Worm (Caenorhabditis elegans) whole organism, L4 larva: Measurements from ENCODE around the gene K03A11.4.
A peak's percentile ranks its signal among the peaks of the same experiment; 100 is the strongest.

Experiments
- F10B5.3 ChIP-seq: sonication (generic microtip); optimal IDR thresholded peaks from 2 replicates; lab custom pipeline; 2016; ENCODE audit warnings: mild to moderate bottlenecking, missing genetic modification characterization, missing compliant biosample characterization
- F26F4.8 ChIP-seq: fragments of 200-800 bp; sonication (Bioruptor generic); conservative IDR thresholded peaks from 2 replicates; pipeline ENCODE4 v1.3.6; 2022; ENCODE audit warnings: missing genetic modification characterization, missing compliant biosample characterization
- F37D6.2 ChIP-seq: sonication (generic microtip); optimal IDR thresholded peaks from 2 replicates; lab custom pipeline; 2016; ENCODE audit warnings: mild to moderate bottlenecking, missing genetic modification characterization, missing compliant biosample characterization
- F44E2.7 ChIP-seq: fragments of 200-800 bp; sonication (Bioruptor generic); IDR thresholded peaks from 2 replicates; pipeline ENCODE4 v2.1.2; 2022; ENCODE audit warnings: missing genetic modification characterization, missing compliant biosample characterization
- F49E8.2 ChIP-seq: sonication (generic microtip); optimal IDR thresholded peaks from 2 replicates; lab custom pipeline; 2016; ENCODE audit warnings: missing compliant biosample characterization, mild to moderate bottlenecking, missing genetic modification characterization, borderline replicate concordance
- Y105C5A.15 ChIP-seq: fragments of 200-800 bp; sonication (Bioruptor generic); IDR thresholded peaks from 2 replicates; pipeline ENCODE4 v1.3.6; 2022; ENCODE audit warnings: missing genetic modification characterization, missing compliant biosample characterization
- Y48G9A.11 ChIP-seq: fragments of 200-800 bp; sonication (Bioruptor generic); IDR thresholded peaks from 2 replicates; pipeline ENCODE4 v1.3.6; 2022; ENCODE audit warnings: missing genetic modification reagents, missing genetic modification characterization, missing compliant biosample characterization
- attf-4 ChIP-seq: sonication (generic microtip); optimal IDR thresholded peaks from 3 replicates; lab custom pipeline; 2017; ENCODE audit warnings: missing biosample characterization, missing genetic modification characterization
- ceh-20 ChIP-seq: fragments of 200-800 bp; sonication (Bioruptor generic); IDR thresholded peaks from 2 replicates; pipeline ENCODE4 v1.3.6; 2022; ENCODE audit warnings: missing genetic modification reagents, missing genetic modification characterization, missing compliant biosample characterization
- ceh-44 ChIP-seq: fragments of 200-800 bp; sonication (Bioruptor generic); IDR thresholded peaks from 2 replicates; pipeline ENCODE4 v1.3.6; 2022; ENCODE audit warnings: missing genetic modification reagents, missing genetic modification characterization, missing compliant biosample characterization
- ces-1 ChIP-seq: fragments of 150-350 bp; sonication (generic microtip); optimal IDR thresholded peaks from 4 replicates; lab custom pipeline; 2014; ENCODE audit warnings: missing biosample characterization, missing genetic modification reagents, missing genetic modification characterization
- cey-2 ChIP-seq: sonication (generic microtip); optimal IDR thresholded peaks from 3 replicates; lab custom pipeline; 2017; ENCODE audit warnings: missing genetic modification characterization, mild to moderate bottlenecking, missing compliant biosample characterization, antibody characterized with exemption, borderline replicate concordance; ENCODE audit not compliant: insufficient read depth
- ctbp-1 ChIP-seq: fragments of 200-800 bp; sonication (Bioruptor generic); IDR thresholded peaks from 2 replicates; pipeline ENCODE4 v1.3.6; 2022; ENCODE audit warnings: missing genetic modification reagents, missing genetic modification characterization, missing compliant biosample characterization
- daf-16 ChIP-seq, 3 experiments: sonication (generic microtip); optimal IDR thresholded peaks; 2 replicates each; lab custom pipeline; 2016 to 2017; ENCODE audit warnings: missing genetic modification characterization in 3 of 3, missing genetic modification reagents in 3 of 3, mild to moderate bottlenecking in 2 of 3, missing compliant biosample characterization in 2 of 3, missing biosample characterization in 1 of 3, moderate library complexity in 1 of 3
- daf-8 ChIP-seq: fragments of 200-800 bp; sonication (Bioruptor generic); IDR thresholded peaks from 2 replicates; pipeline ENCODE4 v1.3.6; 2022; ENCODE audit warnings: missing genetic modification characterization, missing compliant biosample characterization
- dmd-6 ChIP-seq: fragments of 200-800 bp; sonication (Bioruptor generic); IDR thresholded peaks from 2 replicates; pipeline ENCODE4 v1.3.6; 2022; ENCODE audit warnings: missing genetic modification reagents, missing genetic modification characterization, missing compliant biosample characterization
- duxl-1 ChIP-seq: sonication (generic microtip); optimal IDR thresholded peaks from 2 replicates; lab custom pipeline; 2016; ENCODE audit warnings: mild to moderate bottlenecking, missing genetic modification characterization, moderate library complexity, missing compliant biosample characterization; ENCODE audit not compliant: poor library complexity
- dve-1 ChIP-seq: sonication (generic microtip); optimal IDR thresholded peaks from 2 replicates; lab custom pipeline; 2017; ENCODE audit warnings: antibody characterized with exemption, mild to moderate bottlenecking, missing genetic modification characterization, missing compliant biosample characterization; ENCODE audit not compliant: insufficient read depth
- fkh-10 ChIP-seq: fragments of 150-350 bp; optimal IDR thresholded peaks from 2 replicates; lab custom pipeline; 2014; ENCODE audit warnings: missing biosample characterization, missing genetic modification reagents, missing genetic modification characterization
- hlh-11 ChIP-seq: fragments of 200-800 bp; sonication (Bioruptor generic); optimal IDR thresholded peaks from 2 replicates; lab custom pipeline; 2018; ENCODE audit warnings: mild to moderate bottlenecking, missing genetic modification characterization, missing compliant biosample characterization
- jun-1 ChIP-seq: fragments of 150-350 bp; optimal IDR thresholded peaks from 2 replicates; lab custom pipeline; 2014; ENCODE audit warnings: missing biosample characterization, missing genetic modification reagents, missing genetic modification characterization
- lin-15B ChIP-seq: fragments of 150-350 bp; sonication (generic microtip); optimal IDR thresholded peaks from 3 replicates; lab custom pipeline; 2014; ENCODE audit warnings: missing biosample characterization, missing genetic modification characterization
- lin-29 ChIP-seq: fragments of 200-800 bp; sonication (Bioruptor generic); IDR thresholded peaks from 2 replicates; pipeline ENCODE4 v1.3.6; 2022; ENCODE audit warnings: missing genetic modification reagents, missing genetic modification characterization, missing compliant biosample characterization
- lin-39 ChIP-seq: fragments of 150-350 bp; optimal IDR thresholded peaks from 2 replicates; lab custom pipeline; 2014; ENCODE audit warnings: missing biosample characterization, missing genetic modification reagents, missing genetic modification characterization
- lir-3 ChIP-seq: sonication (generic microtip); optimal IDR thresholded peaks from 2 replicates; lab custom pipeline; 2016; ENCODE audit warnings: mild to moderate bottlenecking, missing genetic modification characterization, missing compliant biosample characterization
- madf-9 ChIP-seq: fragments of 200-800 bp; sonication (Bioruptor generic); conservative IDR thresholded peaks from 2 replicates; pipeline ENCODE4 v1.3.6; 2022; ENCODE audit warnings: missing genetic modification reagents, missing genetic modification characterization, missing compliant biosample characterization
- mep-1 ChIP-seq: fragments of 150-350 bp; sonication (generic microtip); optimal IDR thresholded peaks from 3 replicates; lab custom pipeline; 2014; ENCODE audit warnings: missing biosample characterization, missing genetic modification characterization
- mxl-2 ChIP-seq: fragments of 200-800 bp; sonication (Bioruptor generic); conservative IDR thresholded peaks from 2 replicates; pipeline ENCODE4 v1.3.6; 2022; ENCODE audit warnings: missing genetic modification reagents, missing genetic modification characterization, missing compliant biosample characterization
- nhr-111 ChIP-seq: fragments of 200-800 bp; sonication (Bioruptor generic); optimal IDR thresholded peaks from 2 replicates; lab custom pipeline; 2018; ENCODE audit warnings: mild to moderate bottlenecking, missing genetic modification characterization, missing compliant biosample characterization
- nhr-28 ChIP-seq: fragments of 150-350 bp; optimal IDR thresholded peaks from 2 replicates; lab custom pipeline; 2014; ENCODE audit warnings: missing biosample characterization, missing genetic modification characterization
- nhr-48 ChIP-seq: sonication (generic microtip); optimal IDR thresholded peaks from 2 replicates; lab custom pipeline; 2016; ENCODE audit warnings: mild to moderate bottlenecking, missing genetic modification characterization, missing compliant biosample characterization
- php-3 ChIP-seq: fragments of 200-800 bp; sonication (Bioruptor generic); IDR thresholded peaks from 2 replicates; pipeline ENCODE4 v1.3.6; 2022; ENCODE audit warnings: missing genetic modification reagents, missing genetic modification characterization, missing compliant biosample characterization
- rbr-2 ChIP-seq: sonication (generic microtip); optimal IDR thresholded peaks from 2 replicates; lab custom pipeline; 2016; ENCODE audit warnings: missing genotype, missing genetic modification characterization, missing compliant biosample characterization
- tra-1 ChIP-seq: fragments of 200-800 bp; sonication (Bioruptor generic); IDR thresholded peaks from 2 replicates; pipeline ENCODE4 v1.3.6; 2022; ENCODE audit warnings: missing genetic modification reagents, missing genetic modification characterization, missing compliant biosample characterization
- unc-130 ChIP-seq: sonication (generic microtip); optimal IDR thresholded peaks from 2 replicates; lab custom pipeline; 2016; ENCODE audit warnings: missing genetic modification reagents, missing genetic modification characterization, missing compliant biosample characterization
- zag-1 ChIP-seq: fragments of 150-350 bp; optimal IDR thresholded peaks from 2 replicates; lab custom pipeline; 2014; ENCODE audit warnings: missing biosample characterization, missing genetic modification characterization
- zip-11 ChIP-seq: fragments of 200-800 bp; sonication (Bioruptor generic); IDR thresholded peaks from 2 replicates; pipeline ENCODE4 v1.3.6; 2022; ENCODE audit warnings: missing genetic modification characterization, missing compliant biosample characterization

Gene K03A11.4

ce11 chrX:13121104-13121503 lies 43.1 kb downstream of the K03A11.4 start (continued):
- TF ChIP-seq F49E8.2 (tag; lab: Kevin White, UChicago) (no peak), tra-1 (GFP tag; lab: Robert Waterston, UW) (peak; percentile 79), lin-39 (tag; lab: Kevin White, UChicago) (no peak)

- TF ChIP-seq Y105C5A.15 (GFP tag; lab: Robert Waterston, UW) (no peak), jun-1 (tag; lab: Kevin White, UChicago) (no peak), F44E2.7 (no peak), duxl-1 (tag; lab: Kevin White, UChicago) (no peak), ceh-44 (GFP tag; lab: Robert Waterston, UW) (no peak), nhr-28 (tag; lab: Kevin White, UChicago) (no peak), Y48G9A.11 (GFP tag; lab: Robert Waterston, UW) (no peak), zag-1 (tag; lab: Kevin White, UChicago) (no peak), ctbp-1 (GFP tag; lab: Robert Waterston, UW) (no peak), lir-3 (no peak), fkh-10 (no peak), lin-15B (tag; lab: Kevin White, UChicago) (no peak), F10B5.3 (tag; lab: Kevin White, UChicago) (no peak), mep-1 (tag; lab: Kevin White, UChicago) (no peak), hlh-11 (tag; lab: Kevin White, UChicago) (no peak), F26F4.8 (GFP tag; lab: Robert Waterston, UW) (no peak), mxl-2 (no peak), lin-29 (GFP tag; lab: Robert Waterston, UW) (no peak), cey-2 (no peak)
Observed at ce11 chrX:13122191-13122590, 44.2 kb downstream of the K03A11.4 start, which contains the start of gene snx-17. Gene snx-17, minus strand, starts transcription at chrX:13122291.

ce11 chrX:13126420-13126819 lies 48.4 kb downstream of the K03A11.4 start, which contains the start of gene F17H10.4:
Gene F17H10.4, minus strand, starts transcription at chrX:13126520.
- TF ChIP-seq F49E8.2 (tag; lab: Kevin White, UChicago) (no peak), rbr-2 (no peak), attf-4 (tag; lab: Kevin White, UChicago) (no peak), lin-29 (GFP tag; lab: Robert Waterston, UW) (no peak), ces-1 (no peak), dmd-6 (GFP tag; lab: Robert Waterston, UW) (no peak), madf-9 (no peak), lin-39 (tag; lab: Kevin White, UChicago) (no peak), nhr-111 (GFP tag; lab: Kevin White, UChicago) (no peak), lin-15B (tag; lab: Kevin White, UChicago) (no peak), ceh-20 (no peak), nhr-28 (tag; lab: Kevin White, UChicago) (no peak), daf-8 (GFP tag; lab: Robert Waterston, UW) (no peak), zip-11 (GFP tag; lab: Robert Waterston, UW) (no peak), unc-130 (GFP tag; lab: Kevin White, UChicago) (no peak), hlh-11 (tag; lab: Kevin White, UChicago) (no peak), F37D6.2 (no peak)

- TF ChIP-seq daf-16 (GFP tag; optimal IDR thresholded peaks at IDR 0.05; lab: Kevin White, UChicago) (no peak), daf-16 (tag; optimal IDR thresholded peaks at IDR 0.05; lab: Kevin White, UChicago) (peak; percentile 20), jun-1 (tag; lab: Kevin White, UChicago) (no peak), dve-1 (tag; lab: Kevin White, UChicago) (peak; percentile 33), nhr-48 (tag; lab: Kevin White, UChicago) (no peak), php-3 (GFP tag; lab: Robert Waterston, UW) (0 out of 2 replicates have a peak, but pooled peaks have one; percentile 24)
- TF ChIP-seq, all 104 proteins: peak for 3
Observed at ce11 chrX:13129949-13130348, 52.0 kb downstream of the K03A11.4 start, which contains the start of gene spin-3. Gene spin-3, plus strand, starts transcription at chrX:13130249.
